Worm (Caenorhabditis elegans): Measurements from ENCODE around the gene nspe-3.

DNA sequence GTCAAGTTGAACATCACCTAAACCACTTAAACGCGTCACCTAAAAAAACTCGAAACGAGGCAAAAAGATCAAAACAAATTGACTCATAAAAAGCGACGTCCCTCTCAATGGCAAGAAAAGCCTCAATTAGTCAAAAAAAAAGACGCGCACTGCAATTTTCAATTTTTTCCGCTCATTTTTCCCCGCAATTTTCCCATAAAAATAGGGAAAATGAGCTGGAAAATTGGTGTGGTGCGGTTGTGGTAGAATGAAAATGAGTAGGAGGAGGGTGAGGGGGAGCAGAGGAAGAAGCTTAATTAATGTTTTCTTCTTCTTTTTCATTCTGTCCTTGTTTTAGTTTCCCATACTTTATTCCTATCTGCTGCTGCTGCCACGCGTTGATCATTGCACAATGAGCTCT, 39.9 kb downstream of the nspe-3 start:
- TF ChIP-seq ets-7 (tag; optimal IDR thresholded peaks at IDR 0.05) (no peak), hnd-1 (tag; optimal IDR thresholded peaks at IDR 0.05) (no peak)
